Worm (Caenorhabditis elegans) whole organism, mixed stage, embryonic: Measurements from ENCODE around the gene arl-3.

Experiments used
- M03D4.4 ChIP-seq: sonication (generic microtip); optimal IDR thresholded peaks from 2 replicates; lab custom pipeline; 2017; ENCODE audit warnings: mild to moderate bottlenecking, missing genetic modification characterization, missing compliant biosample characterization
- bed-3 ChIP-seq: fragments of 200-800 bp; sonication (Bioruptor generic); optimal IDR thresholded peaks from 3 replicates; lab custom pipeline; 2018; ENCODE audit warnings: mild to moderate bottlenecking, missing genetic modification characterization, moderate library complexity, missing compliant biosample characterization
- ceh-39 ChIP-seq: fragments of 150-350 bp; optimal IDR thresholded peaks from 2 replicates; lab custom pipeline; 2014; ENCODE audit warnings: missing biosample characterization, missing genetic modification characterization
- ceh-43 ChIP-seq: fragments of 200-800 bp; sonication (Bioruptor generic); optimal IDR thresholded peaks from 2 replicates; lab custom pipeline; 2018; ENCODE audit warnings: mild to moderate bottlenecking, missing genetic modification characterization, moderate library complexity, missing compliant biosample characterization
- ceh-83 ChIP-seq: fragments of 200-800 bp; sonication (Bioruptor generic); optimal IDR thresholded peaks from 2 replicates; lab custom pipeline; 2018; ENCODE audit warnings: mild to moderate bottlenecking, missing genetic modification characterization, missing compliant biosample characterization
- ces-1 ChIP-seq: fragments of 150-350 bp; optimal IDR thresholded peaks from 2 replicates; lab custom pipeline; 2014; ENCODE audit warnings: missing biosample characterization, missing genetic modification reagents, missing genetic modification characterization
- cnd-1 ChIP-seq: fragments of 200-800 bp; sonication (Bioruptor generic); optimal IDR thresholded peaks from 2 replicates; lab custom pipeline; 2018; ENCODE audit warnings: mild to moderate bottlenecking, missing genetic modification characterization, missing compliant biosample characterization
- drap-1 ChIP-seq: fragments of 200-800 bp; sonication (Bioruptor generic); optimal IDR thresholded peaks from 3 replicates; lab custom pipeline; 2018; ENCODE audit warnings: mild to moderate bottlenecking, missing genetic modification characterization, missing compliant biosample characterization
- elt-1 ChIP-seq: sonication (generic microtip); optimal IDR thresholded peaks from 2 replicates; lab custom pipeline; 2017; ENCODE audit warnings: missing genetic modification characterization, mild to moderate bottlenecking, missing compliant biosample characterization, antibody characterized with exemption, moderate library complexity, borderline replicate concordance; ENCODE audit not compliant: insufficient read depth
- elt-3 ChIP-seq: fragments of 150-350 bp; optimal IDR thresholded peaks from 2 replicates; lab custom pipeline; 2014; ENCODE audit warnings: missing biosample characterization, missing genetic modification characterization
- ham-2 ChIP-seq: fragments of 200-800 bp; sonication (Bioruptor generic); optimal IDR thresholded peaks from 2 replicates; lab custom pipeline; 2018; ENCODE audit warnings: mild to moderate bottlenecking, missing genetic modification characterization, missing compliant biosample characterization
- hlh-1 ChIP-seq: fragments of 150-350 bp; optimal IDR thresholded peaks from 2 replicates; lab custom pipeline; 2014; ENCODE audit warnings: missing biosample characterization, missing genetic modification reagents, missing genetic modification characterization
- lin-32 ChIP-seq: fragments of 200-800 bp; sonication (Bioruptor generic); optimal IDR thresholded peaks from 2 replicates; lab custom pipeline; 2018; ENCODE audit warnings: mild to moderate bottlenecking, missing genetic modification characterization, missing compliant biosample characterization
- lsy-2 ChIP-seq: fragments of 150-350 bp; optimal IDR thresholded peaks from 2 replicates; lab custom pipeline; 2014; ENCODE audit warnings: missing biosample characterization, missing genetic modification characterization
- mab-5 ChIP-seq: fragments of 150-350 bp; optimal IDR thresholded peaks from 2 replicates; lab custom pipeline; 2014; ENCODE audit warnings: missing biosample characterization, missing genetic modification characterization
- nhr-12 ChIP-seq: fragments of 150-350 bp; optimal IDR thresholded peaks from 2 replicates; lab custom pipeline; 2014; ENCODE audit warnings: missing biosample characterization, missing genetic modification characterization
- nhr-2 ChIP-seq: fragments of 150-350 bp; optimal IDR thresholded peaks from 2 replicates; lab custom pipeline; 2014; ENCODE audit warnings: missing biosample characterization, missing genetic modification characterization
- nhr-237 ChIP-seq: fragments of 150-350 bp; optimal IDR thresholded peaks from 2 replicates; lab custom pipeline; 2014; ENCODE audit warnings: missing biosample characterization, missing genetic modification characterization
- nhr-28 ChIP-seq: fragments of 150-350 bp; optimal IDR thresholded peaks from 2 replicates; lab custom pipeline; 2014; ENCODE audit warnings: missing biosample characterization, missing genetic modification characterization
- nhr-76 ChIP-seq: sonication (generic microtip); optimal IDR thresholded peaks from 2 replicates; lab custom pipeline; 2017; ENCODE audit warnings: missing biosample characterization, missing genetic modification characterization
- pha-4 ChIP-seq: fragments of 150-350 bp; optimal IDR thresholded peaks from 2 replicates; lab custom pipeline; 2018; ENCODE audit warnings: missing biosample characterization, missing genetic modification reagents, missing genetic modification characterization
- sem-2 ChIP-seq: fragments of 200-800 bp; sonication (Bioruptor generic); optimal IDR thresholded peaks from 2 replicates; lab custom pipeline; 2018; ENCODE audit warnings: mild to moderate bottlenecking, missing genetic modification characterization, missing compliant biosample characterization
- snpc-4 ChIP-seq: fragments of 150-350 bp; optimal IDR thresholded peaks from 2 replicates; lab custom pipeline; 2014; ENCODE audit warnings: missing biosample characterization, missing genetic modification characterization
- sptf-1 ChIP-seq: sonication (generic microtip); optimal IDR thresholded peaks from 2 replicates; lab custom pipeline; 2017; ENCODE audit warnings: mild to moderate bottlenecking, missing genetic modification characterization, moderate library complexity, missing compliant biosample characterization
- tbx-8 ChIP-seq: fragments of 200-800 bp; sonication (Bioruptor generic); optimal IDR thresholded peaks from 2 replicates; lab custom pipeline; 2018; ENCODE audit warnings: mild to moderate bottlenecking, missing genetic modification characterization, moderate library complexity, missing compliant biosample characterization
- unc-120 ChIP-seq: sonication (generic microtip); optimal IDR thresholded peaks from 2 replicates; lab custom pipeline; 2017; ENCODE audit warnings: missing genetic modification characterization, missing compliant biosample characterization; ENCODE audit not compliant: poor library complexity, severe bottlenecking
- unc-39 ChIP-seq: fragments of 150-350 bp; optimal IDR thresholded peaks from 2 replicates; lab custom pipeline; 2014; ENCODE audit warnings: missing biosample characterization, missing genetic modification characterization
- unc-62 ChIP-seq: fragments of 150-350 bp; optimal IDR thresholded peaks from 2 replicates; lab custom pipeline; 2014; ENCODE audit warnings: missing biosample characterization, missing genetic modification reagents, missing genetic modification characterization
- zip-8 ChIP-seq: fragments of 150-350 bp; optimal IDR thresholded peaks from 2 replicates; lab custom pipeline; 2014; ENCODE audit warnings: missing biosample characterization, missing genetic modification characterization
- ztf-11 ChIP-seq: fragments of 150-350 bp; optimal IDR thresholded peaks from 2 replicates; lab custom pipeline; 2014; ENCODE audit warnings: missing biosample characterization, missing genetic modification characterization

arl-3 gene

ce11 chrII:14609297-14609937 is 3.1 kb downstream of the arl-3 start:
- no peak for TF ChIP-seq drap-1 (GFP tag; lab: Kevin White, UChicago)
- TF ChIP-seq sem-2 (GFP tag; lab: Kevin White, UChicago): no peak
- TF ChIP-seq nhr-12 (tag; lab: Kevin White, UChicago): no peak
- TF ChIP-seq lin-32: no peak
- no peak for TF ChIP-seq elt-3 (tag; lab: Kevin White, UChicago)
- no peak for TF ChIP-seq zip-8 (tag; lab: Kevin White, UChicago)
- no peak for TF ChIP-seq snpc-4 (tag; lab: Kevin White, UChicago)
- TF ChIP-seq cnd-1: no peak
- TF ChIP-seq ceh-39 (tag; lab: Kevin White, UChicago): no peak
- TF ChIP-seq sptf-1: no peak
- no peak for TF ChIP-seq M03D4.4
- no peak for TF ChIP-seq mab-5 (tag; lab: Kevin White, UChicago)
- no peak for TF ChIP-seq ceh-43 (GFP tag; lab: Kevin White, UChicago)
- no peak for TF ChIP-seq elt-1 (tag; lab: Kevin White, UChicago)
- TF ChIP-seq nhr-76 (tag; lab: Kevin White, UChicago): no peak
- TF ChIP-seq unc-39 (tag; lab: Kevin White, UChicago): no peak
- no peak for TF ChIP-seq unc-62 (GFP tag; lab: Kevin White, UChicago)
- TF ChIP-seq nhr-2 (tag; lab: Kevin White, UChicago): no peak
- no peak for TF ChIP-seq ztf-11 (tag; lab: Kevin White, UChicago)

- TF ChIP-seq snpc-4 (tag; lab: Kevin White, UChicago) (no peak), lsy-2 (no peak), unc-120 (tag; lab: Kevin White, UChicago) (no peak), nhr-76 (tag; lab: Kevin White, UChicago) (no peak), pha-4 (no peak), ceh-39 (tag; lab: Kevin White, UChicago) (no peak), bed-3 (GFP tag; lab: Kevin White, UChicago) (no peak), sptf-1 (no peak), cnd-1 (no peak), nhr-237 (tag; lab: Kevin White, UChicago) (no peak), nhr-12 (tag; lab: Kevin White, UChicago) (no peak), ceh-83 (no peak)
Measured at ce11 chrII:14610492-14611142, 4.3 kb downstream of the arl-3 start.

ce11 chrII:14611307-14611706 is 5.0 kb downstream of the arl-3 start:
- TF ChIP-seq ztf-11 (tag; lab: Kevin White, UChicago): no peak
- TF ChIP-seq nhr-2 (tag; lab: Kevin White, UChicago): no peak
- peak; percentile 52 for TF ChIP-seq elt-1 (tag; lab: Kevin White, UChicago)
- no peak for TF ChIP-seq sem-2 (GFP tag; lab: Kevin White, UChicago)
- TF ChIP-seq nhr-237 (tag; lab: Kevin White, UChicago): no peak
- no peak for TF ChIP-seq unc-62 (GFP tag; lab: Kevin White, UChicago)
- peak; percentile 31 for TF ChIP-seq ham-2 (GFP tag; lab: Kevin White, UChicago)
- TF ChIP-seq nhr-76 (tag; lab: Kevin White, UChicago): no peak
- no peak for TF ChIP-seq elt-3 (tag; lab: Kevin White, UChicago)

DNA sequence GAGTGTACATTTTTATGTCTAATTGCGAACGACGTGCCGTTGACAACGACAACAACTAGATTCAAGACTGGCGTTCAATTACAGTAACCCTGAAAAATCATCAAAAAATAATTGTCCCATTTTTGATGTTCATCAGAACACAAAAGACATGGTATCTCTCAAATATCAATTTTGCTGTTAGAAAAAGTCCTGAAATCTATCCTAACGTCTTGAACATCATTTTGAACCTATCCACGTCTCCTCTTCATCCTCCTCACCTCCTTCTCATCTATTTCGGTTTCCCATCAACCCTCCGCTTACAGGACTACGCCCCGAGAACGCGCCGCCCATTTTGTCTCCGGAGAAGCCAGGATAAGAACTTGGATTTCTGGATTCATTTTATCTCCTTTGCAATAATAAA is 9.5 kb downstream of the arl-3 start, which contains the start of gene mltn-9:
Gene mltn-9 (plus strand): TSS at position 301 of the 400 bp plus-strand sequence.
- TF ChIP-seq drap-1 (GFP tag; lab: Kevin White, UChicago) (no peak), nhr-28 (tag; lab: Kevin White, UChicago) (no peak), elt-3 (tag; lab: Kevin White, UChicago) (no peak), nhr-76 (tag; lab: Kevin White, UChicago) (no peak), cnd-1 (no peak), mab-5 (tag; lab: Kevin White, UChicago) (no peak), hlh-1 (tag; lab: Kevin White, UChicago) (no peak), bed-3 (GFP tag; lab: Kevin White, UChicago) (no peak), unc-120 (tag; lab: Kevin White, UChicago) (no peak), ceh-39 (tag; lab: Kevin White, UChicago) (no peak), unc-39 (tag; lab: Kevin White, UChicago) (no peak), ham-2 (GFP tag; lab: Kevin White, UChicago) (no peak), ceh-43 (GFP tag; lab: Kevin White, UChicago) (no peak), ces-1 (GFP tag; lab: Kevin White, UChicago) (no peak), nhr-2 (tag; lab: Kevin White, UChicago) (no peak), pha-4 (no peak), sptf-1 (no peak), tbx-8 (GFP tag; lab: Kevin White, UChicago) (no peak)
- TF ChIP-seq, all 35 proteins: peak for 0
